Fruit fly (Drosophila melanogaster): ENCODE measurements around the gene CG43439.

DNA sequence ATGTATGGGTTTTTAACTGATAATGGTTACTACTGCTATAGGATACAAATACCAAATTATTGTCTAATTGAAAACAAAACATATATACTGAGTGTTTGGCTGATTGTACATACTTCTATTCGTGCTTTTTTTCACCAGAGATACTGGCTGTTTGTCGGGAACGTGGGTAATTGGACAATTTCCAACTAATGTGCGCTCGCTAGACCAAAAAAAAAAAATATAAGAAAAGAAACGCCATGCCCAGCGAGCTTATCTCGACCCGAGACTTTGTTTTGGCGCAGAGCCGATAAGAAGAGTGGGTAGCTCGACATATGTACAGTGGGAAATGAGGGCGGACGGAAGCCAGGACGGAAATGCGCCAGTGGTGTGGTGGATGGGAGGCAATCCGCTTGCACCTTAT, 21.2 kb downstream of the CG43439 start:
- TF ChIP-seq psq (optimal IDR thresholded peaks at IDR 0.05): no peak
- no peak for TF ChIP-seq Dll (optimal IDR thresholded peaks at IDR 0.05)
- no peak for TF ChIP-seq CG8478 (optimal IDR thresholded peaks at IDR 0.05)
- TF ChIP-seq usp (GFP tag; optimal IDR thresholded peaks at IDR 0.05): no peak
- no peak for TF ChIP-seq pan (optimal IDR thresholded peaks at IDR 0.05)

Data from whole organism.